Fruit fly (Drosophila melanogaster) whole organism, embryonic: Measurements from ENCODE around the gene Pits.
A peak's percentile ranks its signal among the peaks of the same experiment; 100 is the strongest.

Source experiments
- Adf1 ChIP-seq: fragments of 200-800 bp; sonication (Bioruptor generic); IDR thresholded peaks from 2 replicates; pipeline ENCODE4 v1.3.6; 2022; ENCODE audit warnings: missing biosample characterization, missing genetic modification characterization
- CG10147 ChIP-seq: fragments of 200-800 bp; sonication (Bioruptor generic); optimal IDR thresholded peaks from 2 replicates; lab custom pipeline; 2019; ENCODE audit warnings: missing biosample characterization, mild to moderate bottlenecking, missing genetic modification characterization, moderate library complexity
- CG10979 ChIP-seq: fragments of 200-800 bp; sonication (Bioruptor generic); optimal IDR thresholded peaks from 2 replicates; lab custom pipeline; 2018; ENCODE audit warnings: missing biosample characterization, mild to moderate bottlenecking, missing genetic modification characterization, moderate library complexity
- CG12769 ChIP-seq: fragments of 200-800 bp; sonication (Bioruptor generic); optimal IDR thresholded peaks from 2 replicates; lab custom pipeline; 2019; ENCODE audit warnings: missing biosample characterization, mild to moderate bottlenecking, missing genetic modification characterization, moderate library complexity
- CG14050 ChIP-seq: fragments of 200-800 bp; sonication (Bioruptor generic); IDR thresholded peaks from 3 replicates; pipeline ENCODE4 v1.3.6; 2022; ENCODE audit warnings: missing biosample characterization, missing genetic modification characterization
- CG15696 ChIP-seq: fragments of 200-800 bp; sonication (Bioruptor generic); optimal IDR thresholded peaks from 2 replicates; lab custom pipeline; 2019; ENCODE audit warnings: missing biosample characterization, mild to moderate bottlenecking, missing genetic modification characterization, moderate library complexity
- CG17361 ChIP-seq: fragments of 200-800 bp; sonication (Bioruptor generic); IDR thresholded peaks from 3 replicates; pipeline ENCODE4 v1.3.6; 2022; ENCODE audit warnings: missing biosample characterization, missing genetic modification characterization
- CG18619 ChIP-seq: fragments of 200-800 bp; sonication (Bioruptor generic); optimal IDR thresholded peaks from 3 replicates; lab custom pipeline; 2017; ENCODE audit warnings: missing biosample characterization, mild to moderate bottlenecking, missing genetic modification characterization
- CG18764 ChIP-seq: fragments of 200-800 bp; sonication (Bioruptor generic); optimal IDR thresholded peaks from 3 replicates; lab custom pipeline; 2016; ENCODE audit warnings: missing biosample characterization, missing genetic modification characterization
- CG2875 ChIP-seq: fragments of 200-800 bp; sonication (Bioruptor generic); optimal IDR thresholded peaks from 2 replicates; lab custom pipeline; 2017; ENCODE audit warnings: missing biosample characterization, mild to moderate bottlenecking, missing genetic modification characterization, missing genetic modification reagents
- CG3065 ChIP-seq: fragments of 200-800 bp; sonication (Bioruptor generic); optimal IDR thresholded peaks from 2 replicates; lab custom pipeline; 2016; ENCODE audit warnings: missing biosample characterization, missing genetic modification characterization
- CG4707 ChIP-seq: fragments of 200-800 bp; sonication (Bioruptor generic); optimal IDR thresholded peaks from 2 replicates; lab custom pipeline; 2018; ENCODE audit warnings: missing biosample characterization, mild to moderate bottlenecking, missing genetic modification characterization, moderate library complexity
- CG6689 ChIP-seq: fragments of 200-800 bp; sonication (Bioruptor generic); IDR thresholded peaks from 2 replicates; pipeline ENCODE4 v1.3.6; 2022; ENCODE audit warnings: missing biosample characterization, missing genetic modification characterization
- CG8388 ChIP-seq: fragments of 200-800 bp; sonication (Bioruptor generic); optimal IDR thresholded peaks from 2 replicates; lab custom pipeline; 2019; ENCODE audit warnings: missing biosample characterization, mild to moderate bottlenecking, missing genetic modification characterization, moderate library complexity
- CTCF ChIP-seq: fragments of 200-800 bp; sonication (Bioruptor generic); optimal IDR thresholded peaks from 2 replicates; lab custom pipeline; 2017; ENCODE audit warnings: missing biosample characterization, mild to moderate bottlenecking, missing genetic modification characterization, moderate library complexity
- CrebB ChIP-seq: fragments of 200-800 bp; sonication (Bioruptor generic); optimal IDR thresholded peaks from 3 replicates; lab custom pipeline; 2018; ENCODE audit warnings: missing biosample characterization, mild to moderate bottlenecking, missing genetic modification characterization
- Deaf1 ChIP-seq: fragments of 200-800 bp; optimal IDR thresholded peaks from 3 replicates; lab custom pipeline; 2019; ENCODE audit warnings: missing biosample characterization, mild to moderate bottlenecking, missing genetic modification characterization, moderate library complexity
- Dip2 ChIP-seq: fragments of 200-800 bp; sonication (Bioruptor generic); IDR thresholded peaks from 2 replicates; pipeline ENCODE4 v1.3.6; 2022; ENCODE audit warnings: missing biosample characterization, missing genetic modification characterization
- Dll ChIP-seq: fragments of 200-800 bp; sonication (Bioruptor generic); IDR thresholded peaks from 4 replicates; pipeline ENCODE4 v1.3.6; 2022; ENCODE audit warnings: missing biosample characterization, missing genetic modification characterization; ENCODE audit not compliant: partially characterized antibody
- ERR ChIP-seq: fragments of 200-800 bp; sonication (Bioruptor generic); optimal IDR thresholded peaks from 2 replicates; lab custom pipeline; 2016; ENCODE audit warnings: missing biosample characterization, missing genetic modification characterization
- HLH54F ChIP-seq: fragments of 200-800 bp; sonication (Bioruptor generic); optimal IDR thresholded peaks from 3 replicates; lab custom pipeline; 2016; ENCODE audit warnings: missing biosample characterization, missing genetic modification characterization
- HmgZ ChIP-seq: fragments of 200-800 bp; sonication (Bioruptor generic); optimal IDR thresholded peaks from 2 replicates; lab custom pipeline; 2018; ENCODE audit warnings: missing biosample characterization, mild to moderate bottlenecking, missing genetic modification characterization
- Hmr ChIP-seq: fragments of 200-800 bp; sonication (Bioruptor generic); optimal IDR thresholded peaks from 3 replicates; lab custom pipeline; 2017; ENCODE audit warnings: mild to moderate bottlenecking, missing biosample characterization, missing genetic modification reagents, missing genetic modification characterization
- Lpt ChIP-seq: fragments of >200 bp; optimal IDR thresholded peaks from 2 replicates; lab custom pipeline; 2018; ENCODE audit warnings: missing biosample characterization, missing genetic modification characterization
- Mad ChIP-seq: fragments of 200-800 bp; sonication (Bioruptor generic); optimal IDR thresholded peaks from 2 replicates; lab custom pipeline; 2016; ENCODE audit warnings: missing biosample characterization, missing genetic modification characterization
- Med ChIP-seq: fragments of 200-800 bp; sonication (Bioruptor generic); peaks from one replicate; lab custom pipeline; 2016; ENCODE audit warnings: missing biosample characterization, missing genetic modification characterization, mild to moderate bottlenecking, inconsistent platforms, moderate library complexity
- PHDP ChIP-seq: fragments of 200-800 bp; sonication (Bioruptor generic); optimal IDR thresholded peaks from 3 replicates; lab custom pipeline; 2018; ENCODE audit warnings: missing biosample characterization, mild to moderate bottlenecking, missing genetic modification characterization, moderate library complexity
- Ptx1 ChIP-seq: fragments of 200-800 bp; sonication (Bioruptor generic); IDR thresholded peaks from 2 replicates; pipeline ENCODE4 v1.3.6; 2022; ENCODE audit warnings: missing biosample characterization, missing genetic modification characterization
- Scr ChIP-seq: fragments of 200-800 bp; sonication (Bioruptor generic); IDR thresholded peaks from 2 replicates; pipeline ENCODE4 v1.3.6; 2022; ENCODE audit warnings: missing biosample characterization, missing genetic modification characterization; ENCODE audit not compliant: partially characterized antibody
- Vsx1 ChIP-seq: fragments of 200-800 bp; sonication (Bioruptor generic); optimal IDR thresholded peaks from 2 replicates; lab custom pipeline; 2017; ENCODE audit warnings: missing biosample characterization, mild to moderate bottlenecking, missing genetic modification characterization, missing genetic modification reagents
- abd-A ChIP-seq: fragments of 200-800 bp; sonication (Bioruptor generic); optimal IDR thresholded peaks from 3 replicates; lab custom pipeline; 2019; ENCODE audit warnings: missing biosample characterization, mild to moderate bottlenecking, missing genetic modification characterization, moderate library complexity
- amos ChIP-seq: fragments of 200-800 bp; sonication (Bioruptor generic); IDR thresholded peaks from 2 replicates; pipeline ENCODE4 v1.3.6; 2022; ENCODE audit warnings: missing biosample characterization, missing genetic modification characterization; ENCODE audit not compliant: partially characterized antibody
- chinmo ChIP-seq: fragments of 200-800 bp; sonication (Bioruptor generic); IDR thresholded peaks from 4 replicates; pipeline ENCODE4 v1.3.6; 2022; ENCODE audit warnings: missing biosample characterization, missing genetic modification characterization; ENCODE audit not compliant: partially characterized antibody
- danr ChIP-seq: fragments of 200-800 bp; sonication (Bioruptor generic); IDR thresholded peaks from 2 replicates; pipeline ENCODE4 v1.3.6; 2022; ENCODE audit warnings: missing biosample characterization, missing genetic modification characterization
- dimm ChIP-seq: fragments of 200-800 bp; sonication (Bioruptor generic); IDR thresholded peaks from 2 replicates; pipeline ENCODE4 v1.3.6; 2022; ENCODE audit warnings: missing biosample characterization, missing genetic modification characterization
- dm ChIP-seq: fragments of 200-800 bp; sonication (Bioruptor generic); optimal IDR thresholded peaks from 3 replicates; lab custom pipeline; 2016; ENCODE audit warnings: missing biosample characterization, missing genetic modification characterization
- ewg ChIP-seq: fragments of 200-800 bp; sonication (Bioruptor generic); optimal IDR thresholded peaks from 3 replicates; lab custom pipeline; 2017; ENCODE audit warnings: mild to moderate bottlenecking, missing biosample characterization, missing genetic modification reagents, missing genetic modification characterization
- exex ChIP-seq: fragments of 200-800 bp; sonication (Bioruptor generic); optimal IDR thresholded peaks from 4 replicates; lab custom pipeline; 2018; ENCODE audit warnings: missing biosample characterization, mild to moderate bottlenecking, missing genetic modification characterization, moderate library complexity
- org-1 ChIP-seq: fragments of 200-800 bp; sonication (Bioruptor generic); optimal IDR thresholded peaks from 2 replicates; lab custom pipeline; 2017; ENCODE audit warnings: missing biosample characterization, missing genetic modification characterization
- pb ChIP-seq: fragments of 200-800 bp; sonication (Bioruptor generic); optimal IDR thresholded peaks from 3 replicates; lab custom pipeline; 2016; ENCODE audit warnings: missing biosample characterization, missing genetic modification characterization
- pfk ChIP-seq: fragments of 200-800 bp; sonication (Bioruptor generic); optimal IDR thresholded peaks from 2 replicates; lab custom pipeline; 2018; ENCODE audit warnings: missing biosample characterization, mild to moderate bottlenecking, missing genetic modification characterization, moderate library complexity
- pzg ChIP-seq: fragments of 200-800 bp; sonication (Bioruptor generic); optimal IDR thresholded peaks from 3 replicates; lab custom pipeline; 2018; ENCODE audit warnings: missing biosample characterization, mild to moderate bottlenecking, missing genetic modification characterization, moderate library complexity
- sens ChIP-seq: fragments of 200-800 bp; sonication (Bioruptor generic); peaks from one replicate; lab custom pipeline; 2016; ENCODE audit warnings: missing biosample characterization, missing genetic modification characterization
- sima ChIP-seq: fragments of 200-800 bp; sonication (Bioruptor generic); optimal IDR thresholded peaks from 2 replicates; lab custom pipeline; 2016; ENCODE audit warnings: missing biosample characterization, missing genetic modification characterization
- stwl ChIP-seq: fragments of 200-800 bp; sonication (Bioruptor generic); optimal IDR thresholded peaks from 3 replicates; lab custom pipeline; 2018; ENCODE audit warnings: missing biosample characterization, mild to moderate bottlenecking, missing genetic modification characterization, moderate library complexity
- trem ChIP-seq: fragments of 200-800 bp; optimal IDR thresholded peaks from 3 replicates; lab custom pipeline; 2019; ENCODE audit warnings: missing biosample characterization, mild to moderate bottlenecking, missing genetic modification characterization, moderate library complexity
- vfl ChIP-seq: fragments of 200-800 bp; sonication (Bioruptor generic); optimal IDR thresholded peaks from 2 replicates; lab custom pipeline; 2016; ENCODE audit warnings: missing biosample characterization, missing genetic modification characterization

The Pits gene

dm6 chrX:12574666-12575202, 8.3 kb downstream of the Pits start (continued):
- TF ChIP-seq ERR (GFP tag; lab: Kevin White, UChicago) = no peak
- peak; percentile 23 for TF ChIP-seq HmgZ (tag; lab: Kevin White, UChicago)
- TF ChIP-seq CG12769 = peak; percentile 13
- TF ChIP-seq Adf1 (GFP tag; lab: Robert Waterston, UW) = peak; percentile 77
- peak; percentile 99 for TF ChIP-seq pfk
- no peak for TF ChIP-seq Scr (GFP tag; lab: Robert Waterston, UW)
- 0 out of 4 replicates have a peak, but pooled peaks have one; percentile 24 for TF ChIP-seq Dll (GFP tag; lab: Robert Waterston, UW)
- peak; percentile 88 for TF ChIP-seq ewg (GFP tag; lab: Kevin White, UChicago)
- TF ChIP-seq stwl (tag; lab: Kevin White, UChicago) = peak; percentile 11
- no peak for TF ChIP-seq pb (GFP tag; lab: Kevin White, UChicago)
- peak; percentile 78 for TF ChIP-seq sens
- TF ChIP-seq CG6689 (GFP tag; lab: Robert Waterston, UW) = 0 out of 2 replicates have a peak, but pooled peaks have one; percentile 6

DNA sequence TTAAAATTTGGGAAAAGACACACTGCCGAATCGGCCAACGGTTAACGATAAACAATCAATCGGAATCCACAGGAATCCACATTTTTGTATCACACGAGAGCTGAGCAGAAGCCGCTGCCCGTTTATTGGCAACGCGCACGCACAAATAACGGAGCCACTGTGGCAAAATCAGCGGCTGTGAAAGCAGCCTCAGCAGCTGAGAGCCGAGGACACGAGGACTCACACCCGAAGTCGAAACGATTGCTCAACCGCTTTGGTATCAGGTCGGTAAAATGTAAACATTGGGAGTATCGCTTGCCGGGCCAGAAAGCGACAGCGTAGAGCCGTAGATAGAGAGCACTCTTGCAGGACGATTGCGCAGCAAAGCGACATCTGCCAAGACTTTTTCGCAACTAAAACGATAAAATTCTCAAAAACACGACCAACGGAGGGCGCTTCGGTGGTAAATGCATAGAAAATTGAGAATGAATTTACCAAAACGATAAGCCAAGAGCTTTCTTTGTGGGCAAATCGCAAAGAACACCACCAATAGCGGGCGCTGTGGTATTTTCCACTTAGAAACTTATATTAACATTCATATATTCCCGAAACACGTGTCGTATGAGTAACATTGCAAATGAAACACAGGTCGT, 14.6 kb downstream of the Pits start, which contains the start of gene hwt:
TSS of gene hwt (minus strand) at position 161 of the 632 bp plus-strand sequence.
- peak; percentile 87 for TF ChIP-seq CG10979 (tag; lab: Kevin White, UChicago)
- TF ChIP-seq Lpt (GFP tag; lab: Kevin White, UChicago) = no peak
- TF ChIP-seq CG10147 (GFP tag; lab: Kevin White, UChicago) = no peak
- TF ChIP-seq ewg (GFP tag; lab: Kevin White, UChicago) = peak; percentile 88
- TF ChIP-seq CG4707 (GFP tag; lab: Kevin White, UChicago) = no peak
- peak; percentile 11 for TF ChIP-seq pzg
- TF ChIP-seq Med (GFP tag; lab: Kevin White, UChicago) = peak; percentile 55
- no peak for TF ChIP-seq vfl (GFP tag; lab: Kevin White, UChicago)
- no peak for TF ChIP-seq CG14050 (GFP tag; lab: Robert Waterston, UW)
- TF ChIP-seq CG18764 (GFP tag; lab: Kevin White, UChicago) = no peak
- TF ChIP-seq Dip2 (GFP tag; lab: Robert Waterston, UW) = peak; percentile 85
- peak; percentile 91 for TF ChIP-seq CTCF (GFP tag; lab: Kevin White, UChicago)
- TF ChIP-seq Ptx1 (GFP tag; lab: Robert Waterston, UW) = 0 out of 2 replicates have a peak, but pooled peaks have one; percentile 7
- TF ChIP-seq dm (GFP tag; lab: Kevin White, UChicago) = no peak
- TF ChIP-seq CG8388 (GFP tag; lab: Kevin White, UChicago) = no peak
- peak; percentile 42 for TF ChIP-seq abd-A
- peak; percentile 93 for TF ChIP-seq Deaf1 (tag; lab: Kevin White, UChicago)

DNA sequence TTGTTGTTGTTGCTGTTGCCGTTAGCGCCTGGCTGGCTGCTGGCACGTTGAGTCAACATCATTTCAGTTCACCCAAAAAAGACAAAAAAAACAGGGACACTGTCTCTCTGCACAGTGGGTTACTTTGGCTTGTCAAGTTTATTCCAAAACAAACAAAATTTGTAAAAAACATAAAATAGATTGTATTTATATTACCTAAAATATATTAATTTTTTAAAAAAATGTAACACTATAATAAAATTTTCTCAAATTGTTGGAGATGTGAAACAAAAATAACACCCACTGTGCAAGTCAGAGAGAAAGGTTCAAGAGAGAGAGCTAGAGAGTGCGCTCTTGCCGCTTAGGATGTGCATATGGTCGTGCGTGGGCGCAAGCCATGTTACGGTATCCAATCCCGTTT, 15.3 kb downstream of the Pits start:
- TF ChIP-seq CG17361 = peak; percentile 72
- peak; percentile 70 for TF ChIP-seq org-1
- peak; percentile 94 for TF ChIP-seq Hmr (GFP tag; lab: Kevin White, UChicago)
- no peak for TF ChIP-seq chinmo (GFP tag; lab: Robert Waterston, UW)
- peak; percentile 45; the same call in 1 of the 2 replicates for TF ChIP-seq dimm (GFP tag; lab: Robert Waterston, UW)
- peak; percentile 23; the same call in 1 of the 2 replicates for TF ChIP-seq danr (GFP tag; lab: Robert Waterston, UW)
- peak; percentile 75 for TF ChIP-seq CG18619
- TF ChIP-seq CG15696 (tag; lab: Kevin White, UChicago) = peak; percentile 46
- peak; percentile 43 for TF ChIP-seq trem (tag; lab: Kevin White, UChicago)
- peak; percentile 71 for TF ChIP-seq CrebB (tag; lab: Kevin White, UChicago)
- TF ChIP-seq CG2875 (GFP tag; lab: Kevin White, UChicago) = peak; percentile 41
- TF ChIP-seq exex (tag; lab: Kevin White, UChicago) = peak; percentile 69
- no peak for TF ChIP-seq amos
- peak; percentile 27 for TF ChIP-seq Vsx1 (GFP tag; lab: Kevin White, UChicago)
- TF ChIP-seq CG3065 (GFP tag; lab: Kevin White, UChicago) = no peak
- no peak for TF ChIP-seq HLH54F (GFP tag; lab: Kevin White, UChicago)
- peak; percentile 91 for TF ChIP-seq PHDP (tag; lab: Kevin White, UChicago)
- TF ChIP-seq Mad (GFP tag; lab: Kevin White, UChicago) = no peak
- TF ChIP-seq sima = no peak
